Worm (Caenorhabditis elegans): ENCODE data around the gene ZK632.10.

The ZK632.10 gene

DNA sequence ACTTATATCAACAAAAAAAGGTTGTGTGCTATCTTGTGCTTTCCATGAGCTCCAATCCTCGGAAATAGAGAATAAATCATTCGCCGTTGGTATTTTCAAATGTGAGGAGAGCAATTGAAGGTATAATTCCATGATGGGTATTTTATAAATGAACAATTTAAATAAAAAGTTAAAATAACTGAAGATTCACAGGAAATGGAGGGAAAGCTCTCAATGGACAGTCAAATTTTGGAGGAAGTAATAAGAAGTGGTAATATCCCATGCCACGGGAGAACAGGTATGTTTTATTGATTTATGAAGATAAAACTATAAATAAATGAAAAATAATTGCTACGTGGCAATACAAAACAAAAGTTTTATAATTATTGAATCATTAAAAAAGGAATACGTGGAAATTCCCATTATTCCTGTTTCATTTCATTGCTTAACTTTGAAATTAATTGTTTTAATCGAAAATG lies 44.4 kb downstream of the ZK632.10 start:
- TF ChIP-seq unc-62 (GFP tag; optimal IDR thresholded peaks at IDR 0.05) = no peak

DNA sequence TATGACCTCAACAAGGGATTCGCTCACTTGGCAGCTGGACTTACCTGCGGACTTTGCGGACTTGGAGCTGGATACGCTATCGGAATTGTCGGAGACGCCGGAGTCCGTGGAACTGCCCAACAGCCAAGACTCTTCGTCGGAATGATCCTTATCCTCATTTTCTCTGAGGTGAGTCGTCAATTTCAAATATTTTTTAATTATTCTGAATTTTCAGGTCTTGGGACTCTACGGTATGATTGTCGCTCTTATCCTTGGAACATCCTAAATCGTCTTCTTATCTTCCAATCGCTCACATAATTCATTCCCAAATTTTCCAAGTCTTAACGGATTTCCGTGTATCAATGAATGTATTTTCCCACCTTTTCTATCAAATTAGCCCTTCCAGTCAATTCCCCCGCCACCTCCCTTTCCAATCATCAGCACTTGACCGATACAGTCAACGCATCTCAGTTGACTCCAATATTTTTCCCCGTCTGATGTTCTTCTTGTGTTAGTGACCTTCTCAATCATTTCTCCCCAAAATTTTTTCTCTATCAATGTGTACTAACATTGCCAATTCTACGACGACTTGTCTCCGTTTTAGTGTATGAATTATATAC lies 44.9 kb downstream of the ZK632.10 start, which contains the start of gene R10E11.6:
TSS of gene R10E11.6 (plus strand) at position 524 of the 599 bp plus-strand sequence.
- no peak for TF ChIP-seq unc-62 (GFP tag; optimal IDR thresholded peaks at IDR 0.05)

ce11 chrIII:9782011-9782436 lies 45.5 kb downstream of the ZK632.10 start, which contains the start of gene vha-2:
Gene vha-2, plus strand, starts transcription at chrIII:9782164.
- no peak for TF ChIP-seq unc-62 (GFP tag; optimal IDR thresholded peaks at IDR 0.05)

ce11 chrIII:9780665-9781304 lies 46.7 kb downstream of the ZK632.10 start, which contains the start of gene vha-1:
Gene vha-1, plus strand, starts transcription at chrIII:9781254.
- TF ChIP-seq unc-62 (GFP tag; optimal IDR thresholded peaks at IDR 0.05) = no peak

ce11 chrIII:9780254-9780653 lies 47.3 kb downstream of the ZK632.10 start, which contains the start of gene sqv-3:
Gene sqv-3, minus strand, starts transcription at chrIII:9780354.
- no peak for TF ChIP-seq unc-62 (GFP tag; optimal IDR thresholded peaks at IDR 0.05)

- TF ChIP-seq unc-62 (GFP tag; optimal IDR thresholded peaks at IDR 0.05) = no peak
Measured at ce11 chrIII:9779080-9779479, 48.4 kb downstream of the ZK632.10 start.

All from whole organism, dauer.